Fruit fly (Drosophila melanogaster) whole organism, embryonic: ENCODE measurements around the gene S6KL.

Experiments used
- B-H1 ChIP-seq: fragments of 200-800 bp; sonication (Bioruptor generic); IDR thresholded peaks from 3 replicates; pipeline ENCODE4 v1.3.6; 2022; ENCODE audit warnings: missing biosample characterization, missing genetic modification characterization
- BEAF-32 ChIP-seq: fragments of 200-800 bp; sonication (Bioruptor generic); optimal IDR thresholded peaks from 3 replicates; lab custom pipeline; 2017; ENCODE audit warnings: missing biosample characterization, missing genetic modification characterization, mild to moderate bottlenecking, moderate library complexity, missing genetic modification reagents
- C15 ChIP-seq: fragments of 200-800 bp; sonication (Bioruptor generic); IDR thresholded peaks from 3 replicates; pipeline ENCODE4 v1.3.6; 2022; ENCODE audit warnings: missing biosample characterization, missing genetic modification characterization
- CG11504 ChIP-seq: fragments of 200-800 bp; sonication (Bioruptor generic); optimal IDR thresholded peaks from 3 replicates; lab custom pipeline; 2019; ENCODE audit warnings: missing biosample characterization, mild to moderate bottlenecking, missing genetic modification characterization, moderate library complexity
- CG11696 ChIP-seq: fragments of 200-800 bp; sonication (Bioruptor generic); IDR thresholded peaks from 2 replicates; pipeline ENCODE4 v1.3.6; 2022; ENCODE audit warnings: missing biosample characterization, missing genetic modification characterization
- CG12071 ChIP-seq: fragments of 200-800 bp; sonication (Bioruptor generic); optimal IDR thresholded peaks from 3 replicates; lab custom pipeline; 2018; ENCODE audit warnings: missing biosample characterization, mild to moderate bottlenecking, missing genetic modification characterization
- CG12744 ChIP-seq: fragments of 200-800 bp; sonication (Bioruptor generic); optimal IDR thresholded peaks from 2 replicates; lab custom pipeline; 2016; ENCODE audit warnings: missing biosample characterization, missing genetic modification characterization
- CG12942 ChIP-seq: fragments of 200-800 bp; sonication (Bioruptor generic); optimal IDR thresholded peaks from 3 replicates; lab custom pipeline; 2016; ENCODE audit warnings: missing biosample characterization, missing genetic modification characterization
- CG13894 ChIP-seq: fragments of 200-800 bp; sonication (Bioruptor generic); optimal IDR thresholded peaks from 3 replicates; lab custom pipeline; 2018; ENCODE audit warnings: missing biosample characterization, mild to moderate bottlenecking, missing genetic modification characterization, moderate library complexity
- CG15269 ChIP-seq: fragments of 200-800 bp; sonication (Bioruptor generic); optimal IDR thresholded peaks from 2 replicates; lab custom pipeline; 2018; ENCODE audit warnings: missing biosample characterization, mild to moderate bottlenecking, missing genetic modification characterization, moderate library complexity
- CG17568 ChIP-seq: fragments of 200-800 bp; sonication (Bioruptor generic); optimal IDR thresholded peaks from 2 replicates; lab custom pipeline; 2018; ENCODE audit warnings: missing biosample characterization, mild to moderate bottlenecking, missing genetic modification characterization, moderate library complexity
- CG1832 ChIP-seq: fragments of 200-800 bp; sonication (Bioruptor generic); optimal IDR thresholded peaks from 2 replicates; lab custom pipeline; 2017; ENCODE audit warnings: missing biosample characterization, mild to moderate bottlenecking, missing genetic modification characterization, inconsistent platforms
- CG18619 ChIP-seq: fragments of 200-800 bp; sonication (Bioruptor generic); optimal IDR thresholded peaks from 3 replicates; lab custom pipeline; 2017; ENCODE audit warnings: missing biosample characterization, mild to moderate bottlenecking, missing genetic modification characterization
- CG30020 ChIP-seq: fragments of 200-800 bp; optimal IDR thresholded peaks from 2 replicates; lab custom pipeline; 2019; ENCODE audit warnings: missing biosample characterization, mild to moderate bottlenecking, missing genetic modification characterization, moderate library complexity
- CG30403 ChIP-seq: fragments of 200-800 bp; sonication (Bioruptor generic); optimal IDR thresholded peaks from 3 replicates; lab custom pipeline; 2016; ENCODE audit warnings: missing biosample characterization, missing genetic modification characterization
- CG3838 ChIP-seq: fragments of 200-800 bp; sonication (Bioruptor generic); optimal IDR thresholded peaks from 3 replicates; lab custom pipeline; 2016; ENCODE audit warnings: missing biosample characterization, missing genetic modification characterization
- CG3995 ChIP-seq: fragments of 200-800 bp; sonication (Bioruptor generic); optimal IDR thresholded peaks from 3 replicates; lab custom pipeline; 2016; ENCODE audit warnings: missing biosample characterization, missing genetic modification characterization
- CG6254 ChIP-seq: fragments of 200-800 bp; sonication (Bioruptor generic); optimal IDR thresholded peaks from 3 replicates; lab custom pipeline; 2017; ENCODE audit warnings: mild to moderate bottlenecking, missing biosample characterization, missing genetic modification reagents, missing genetic modification characterization
- CG6765 ChIP-seq: fragments of 200-800 bp; sonication (Bioruptor generic); optimal IDR thresholded peaks from 3 replicates; lab custom pipeline; 2017; ENCODE audit warnings: missing biosample characterization, mild to moderate bottlenecking, missing genetic modification characterization
- CG7357 ChIP-seq: fragments of 200-800 bp; sonication (Bioruptor generic); IDR thresholded peaks from 3 replicates; pipeline ENCODE4 v1.3.6; 2022; ENCODE audit warnings: missing biosample characterization, missing genetic modification characterization
- CG7372 ChIP-seq: fragments of 200-800 bp; sonication (Bioruptor generic); IDR thresholded peaks from 2 replicates; pipeline ENCODE4 v1.3.6; 2022; ENCODE audit warnings: missing biosample characterization, missing genetic modification characterization
- CG8281 ChIP-seq: fragments of 200-800 bp; sonication (Bioruptor generic); optimal IDR thresholded peaks from 2 replicates; lab custom pipeline; 2018; ENCODE audit warnings: missing biosample characterization, mild to moderate bottlenecking, missing genetic modification characterization, moderate library complexity
- CG9876 ChIP-seq: fragments of 200-800 bp; sonication (Bioruptor generic); optimal IDR thresholded peaks from 2 replicates; lab custom pipeline; 2016; ENCODE audit warnings: missing biosample characterization, missing genetic modification characterization
- Eip74EF ChIP-seq, 2 experiments: fragments of 200-800 bp in 1 of 2; fragments of >200 bp in 1 of 2; sonication (Bioruptor generic) in 1 of 2; optimal IDR thresholded peaks; 2 replicates each; lab custom pipeline; 2017 to 2019; ENCODE audit warnings: missing biosample characterization in 2 of 2, missing genetic modification characterization in 2 of 2, mild to moderate bottlenecking in 1 of 2, moderate library complexity in 1 of 2
- Gsc ChIP-seq: fragments of 200-800 bp; sonication (Bioruptor generic); IDR thresholded peaks from 2 replicates; pipeline ENCODE4 v1.3.6; 2022; ENCODE audit warnings: missing biosample characterization, missing genetic modification characterization
- HHEX ChIP-seq: fragments of 200-800 bp; sonication (Bioruptor generic); optimal IDR thresholded peaks from 3 replicates; lab custom pipeline; 2017; ENCODE audit warnings: missing biosample characterization, mild to moderate bottlenecking, missing genetic modification characterization, missing genetic modification reagents
- Hr39 ChIP-seq: fragments of >200 bp; optimal IDR thresholded peaks from 2 replicates; lab custom pipeline; 2017
- Lhr ChIP-seq: fragments of 200-800 bp; sonication (Bioruptor generic); optimal IDR thresholded peaks from 3 replicates; lab custom pipeline; 2017; ENCODE audit warnings: mild to moderate bottlenecking, missing biosample characterization, missing genetic modification reagents, missing genetic modification characterization
- Max ChIP-seq: fragments of 200-800 bp; sonication (Bioruptor generic); optimal IDR thresholded peaks from 2 replicates; lab custom pipeline; 2016; ENCODE audit warnings: missing biosample characterization, mild to moderate bottlenecking, missing genetic modification characterization
- Meics ChIP-seq: fragments of 200-800 bp; sonication (Bioruptor generic); optimal IDR thresholded peaks from 2 replicates; lab custom pipeline; 2017; ENCODE audit warnings: missing biosample characterization, mild to moderate bottlenecking, missing genetic modification characterization
- Nf-YB ChIP-seq: fragments of 200-800 bp; sonication (Bioruptor generic); optimal IDR thresholded peaks from 3 replicates; lab custom pipeline; 2019; ENCODE audit warnings: missing biosample characterization, mild to moderate bottlenecking, missing genetic modification characterization, moderate library complexity
- Nf-YC ChIP-seq: fragments of 200-800 bp; optimal IDR thresholded peaks from 3 replicates; lab custom pipeline; 2019; ENCODE audit warnings: missing biosample characterization, mild to moderate bottlenecking, missing genetic modification characterization, moderate library complexity
- Sry-δ ChIP-seq: fragments of 200-800 bp; sonication (Bioruptor generic); optimal IDR thresholded peaks from 2 replicates; lab custom pipeline; 2016; ENCODE audit warnings: missing biosample characterization, missing genetic modification characterization
- Xrp1 ChIP-seq: fragments of 200-800 bp; sonication (Bioruptor generic); IDR thresholded peaks from 2 replicates; pipeline ENCODE4 v1.3.6; 2022; ENCODE audit warnings: missing biosample characterization, missing genetic modification characterization
- bab2 ChIP-seq: fragments of 200-800 bp; sonication (Bioruptor generic); optimal IDR thresholded peaks from 2 replicates; lab custom pipeline; 2016; ENCODE audit warnings: missing biosample characterization, missing genetic modification characterization
- ci ChIP-seq: fragments of 200-800 bp; sonication (Bioruptor generic); IDR thresholded peaks from 3 replicates; pipeline ENCODE4 v1.3.6; 2022; ENCODE audit warnings: missing biosample characterization, missing genetic modification characterization
- fd64A ChIP-seq: fragments of 200-800 bp; sonication (Bioruptor generic); optimal IDR thresholded peaks from 3 replicates; lab custom pipeline; 2018; ENCODE audit warnings: missing biosample characterization, mild to moderate bottlenecking, missing genetic modification characterization
- fu2 ChIP-seq: fragments of 200-800 bp; sonication (Bioruptor generic); optimal IDR thresholded peaks from 2 replicates; lab custom pipeline; 2016; ENCODE audit warnings: missing biosample characterization, missing genetic modification characterization
- grn ChIP-seq: fragments of 200-800 bp; sonication (Bioruptor generic); optimal IDR thresholded peaks from 3 replicates; lab custom pipeline; 2017; ENCODE audit warnings: missing biosample characterization, missing genetic modification characterization
- h ChIP-seq: fragments of >200 bp; optimal IDR thresholded peaks from 2 replicates; lab custom pipeline; 2017
- kah ChIP-seq: fragments of 200-800 bp; sonication (Bioruptor generic); optimal IDR thresholded peaks from 2 replicates; lab custom pipeline; 2018; ENCODE audit warnings: missing biosample characterization, mild to moderate bottlenecking, missing genetic modification characterization
- nerfin-2 ChIP-seq: fragments of 200-800 bp; sonication (Bioruptor generic); IDR thresholded peaks from 2 replicates; pipeline ENCODE4 v1.3.6; 2022; ENCODE audit warnings: missing biosample characterization, missing genetic modification characterization; ENCODE audit not compliant: partially characterized antibody
- oc ChIP-seq: fragments of 200-800 bp; sonication (Bioruptor generic); optimal IDR thresholded peaks from 2 replicates; lab custom pipeline; 2018; ENCODE audit warnings: missing biosample characterization, mild to moderate bottlenecking, missing genetic modification characterization, moderate library complexity
- odd ChIP-seq: fragments of 200-800 bp; sonication (Bioruptor generic); optimal IDR thresholded peaks from 2 replicates; lab custom pipeline; 2017; ENCODE audit warnings: missing biosample characterization, mild to moderate bottlenecking, missing genetic modification characterization
- org-1 ChIP-seq: fragments of 200-800 bp; sonication (Bioruptor generic); optimal IDR thresholded peaks from 2 replicates; lab custom pipeline; 2017; ENCODE audit warnings: missing biosample characterization, missing genetic modification characterization
- shn ChIP-seq: fragments of 200-800 bp; sonication (Bioruptor generic); optimal IDR thresholded peaks from 3 replicates; lab custom pipeline; 2016; ENCODE audit warnings: missing biosample characterization, missing genetic modification characterization
- tio ChIP-seq: fragments of 200-800 bp; sonication (Bioruptor generic); optimal IDR thresholded peaks from 2 replicates; lab custom pipeline; 2017; ENCODE audit warnings: missing biosample characterization, missing genetic modification characterization, inconsistent platforms
- usp ChIP-seq: fragments of >200 bp; optimal IDR thresholded peaks from 2 replicates; lab custom pipeline; 2017; ENCODE audit warnings: missing biosample characterization, missing genetic modification characterization
- wdn ChIP-seq: fragments of 200-800 bp; sonication (Bioruptor generic); IDR thresholded peaks from 2 replicates; pipeline ENCODE4 v1.3.6; 2022; ENCODE audit warnings: missing biosample characterization, missing genetic modification characterization

S6KL gene

dm6 chrX:18848338-18849021 lies 60.2 kb downstream of the S6KL start, which contains the start of gene shop (continued):
- TF ChIP-seq wdn (GFP tag; lab: Robert Waterston, UW) (peak; percentile 52; the same call in 1 of the 2 replicates), fu2 (GFP tag; lab: Kevin White, UChicago) (peak; percentile 77), shn (GFP tag; lab: Kevin White, UChicago) (peak; percentile 56), Max (GFP tag; lab: Kevin White, UChicago) (peak; percentile 72), Xrp1 (GFP tag; lab: Robert Waterston, UW) (peak; percentile 73), BEAF-32 (GFP tag; lab: Kevin White, UChicago) (peak; percentile 74), Meics (GFP tag; lab: Kevin White, UChicago) (peak; percentile 90), CG30403 (GFP tag; lab: Kevin White, UChicago) (peak; percentile 95), CG11696 (GFP tag; lab: Robert Waterston, UW) (0 out of 2 replicates have a peak, but pooled peaks have one; percentile 27), CG1832 (GFP tag; lab: Kevin White, UChicago) (no peak), CG30020 (peak; percentile 64), odd (GFP tag; lab: Kevin White, UChicago) (peak; percentile 71), nerfin-2 (GFP tag; lab: Robert Waterston, UW) (no peak), CG15269 (tag; lab: Kevin White, UChicago) (peak; percentile 89), CG12071 (GFP tag; lab: Kevin White, UChicago) (peak; percentile 58), CG7372 (peak; percentile 64), C15 (no peak), CG11504 (peak; percentile 90), fd64A (GFP tag; lab: Kevin White, UChicago) (peak; percentile 40), Sry-δ (peak; percentile 37), CG6765 (GFP tag; lab: Kevin White, UChicago) (peak; percentile 69), CG18619 (GFP tag; lab: Kevin White, UChicago) (peak; percentile 91), grn (peak; percentile 42), CG17568 (GFP tag; lab: Kevin White, UChicago) (no peak), CG12744 (GFP tag; lab: Kevin White, UChicago) (peak; percentile 35), CG3838 (GFP tag; lab: Kevin White, UChicago) (peak; percentile 63), Hr39 (lab: Kevin White, UChicago) (no peak), org-1 (GFP tag; lab: Kevin White, UChicago) (peak; percentile 80), Nf-YC (peak; percentile 80), CG6254 (GFP tag; lab: Kevin White, UChicago) (peak; percentile 54), CG9876 (GFP tag; lab: Kevin White, UChicago) (peak; percentile 49), B-H1 (0 out of 3 replicates have a peak, but pooled peaks have one; percentile 16), tio (GFP tag; lab: Kevin White, UChicago) (no peak), Nf-YB (GFP tag; lab: Kevin White, UChicago) (peak; percentile 72), h (lab: Kevin White, UChicago) (no peak), HHEX (GFP tag; lab: Kevin White, UChicago) (peak; percentile 84), oc (peak; percentile 28), CG12942 (GFP tag; lab: Kevin White, UChicago) (peak; percentile 81), CG8281 (tag; lab: Kevin White, UChicago) (peak; percentile 62), Gsc (GFP tag; lab: Robert Waterston, UW) (peak; percentile 36; the same call in 1 of the 2 replicates), CG3995 (GFP tag; lab: Kevin White, UChicago) (peak; percentile 50), CG7357 (GFP tag; lab: Robert Waterston, UW) (peak; percentile 68; the same call in 2 of the 3 replicates), CG13894 (tag; lab: Kevin White, UChicago) (peak; percentile 46), kah (no peak), bab2 (GFP tag; lab: Kevin White, UChicago) (peak; percentile 61), ci (peak; percentile 74), usp (GFP tag; lab: Kevin White, UChicago) (no peak), Eip74EF (GFP tag; optimal IDR thresholded peaks at IDR 0.05; lab: Kevin White, UChicago) (peak in 1 of 2 experiments; percentile 77), Lhr (GFP tag; lab: Kevin White, UChicago) (peak; percentile 58)
